Fruit fly (Drosophila melanogaster): ENCODE results near the gene Spt3.

DNA sequence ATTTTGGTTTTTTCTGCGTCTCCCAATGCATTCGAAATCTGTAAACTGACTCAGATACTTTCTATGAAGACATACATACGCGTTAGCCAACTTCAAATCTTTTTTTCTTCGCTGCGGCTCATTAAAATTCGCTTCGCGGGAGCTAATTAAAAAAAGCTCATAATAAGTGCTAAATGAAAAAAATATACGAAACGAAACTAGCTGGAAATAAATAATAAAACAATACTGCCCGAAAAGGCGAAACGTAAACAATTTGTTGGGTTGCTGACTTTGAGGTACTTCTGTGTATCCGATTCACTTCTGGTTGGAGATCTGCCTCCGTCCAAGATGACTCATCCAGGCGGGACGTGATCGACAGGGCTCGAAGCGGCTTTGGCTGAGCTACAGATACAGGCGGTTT, 27.0 kb upstream of the Spt3 start:
- TF ChIP-seq Hr39 (GFP tag; optimal IDR thresholded peaks at IDR 0.05) (no peak), Eip75B (GFP tag; optimal IDR thresholded peaks at IDR 0.05) (no peak), Gug (GFP tag; IDR thresholded peaks at IDR 0.05) (no peak), CG8319 (GFP tag; optimal IDR thresholded peaks at IDR 0.05) (no peak), fkh (GFP tag; optimal IDR thresholded peaks at IDR 0.05) (no peak), Eip93F (GFP tag; optimal IDR thresholded peaks at IDR 0.05) (no peak), Smox (GFP tag; optimal IDR thresholded peaks at IDR 0.05) (no peak), Eip78C (GFP tag) (no peak), vri (GFP tag; optimal IDR thresholded peaks at IDR 0.05) (no peak), CG34406 (GFP tag; optimal IDR thresholded peaks at IDR 0.05) (no peak)
